Fruit fly (Drosophila melanogaster) S2 (cell line): ENCODE results near the gene CG10214.

ENCODE experiments used
- CG8478 ChIP-seq: fragments of >200 bp; optimal IDR thresholded peaks from 2 replicates; lab custom pipeline; 2018
- CTCF ChIP-seq, 2 experiments: fragments of >200 bp; optimal IDR thresholded peaks; 2 replicates each; lab custom pipeline; 2018

dm6 chr3R:23782456-23783402 is 15.4 kb upstream of the CG10214 start:
- TF ChIP-seq CTCF (optimal IDR thresholded peaks at IDR 0.05; lab: Kevin White, UChicago) (no peak), CG8478 (lab: Kevin White, UChicago) (no peak)
